Worm (Caenorhabditis elegans) whole organism, L4 larva: Measurements from ENCODE around the gene F55G11.4.

Source experiments
- dmd-9 ChIP-seq: fragments of 200-800 bp; sonication (Bioruptor generic); IDR thresholded peaks from 2 replicates; pipeline ENCODE4 v1.3.6; 2022; ENCODE audit warnings: missing genetic modification reagents, missing genetic modification characterization, missing compliant biosample characterization
- dve-1 ChIP-seq: sonication (generic microtip); optimal IDR thresholded peaks from 2 replicates; lab custom pipeline; 2017; ENCODE audit warnings: antibody characterized with exemption, mild to moderate bottlenecking, missing genetic modification characterization, missing compliant biosample characterization; ENCODE audit not compliant: insufficient read depth
- fos-1 ChIP-seq: fragments of 150-350 bp; optimal IDR thresholded peaks from 2 replicates; lab custom pipeline; 2014; ENCODE audit warnings: missing biosample characterization, missing genetic modification characterization
- lin-38 ChIP-seq: fragments of 200-800 bp; sonication (Bioruptor generic); IDR thresholded peaks from 2 replicates; pipeline ENCODE4 v1.3.6; 2022; ENCODE audit warnings: missing genetic modification reagents, missing genetic modification characterization, missing compliant biosample characterization
- nhr-76 ChIP-seq: fragments of 150-350 bp; optimal IDR thresholded peaks from 2 replicates; lab custom pipeline; 2014; ENCODE audit warnings: missing biosample characterization, missing genetic modification characterization

ce11 chrIV:13016820-13017219 lies 43.4 kb downstream of the F55G11.4 start:
- TF ChIP-seq fos-1 (no peak), nhr-76 (tag; lab: Kevin White, UChicago) (no peak), lin-38 (no peak), dve-1 (tag; lab: Kevin White, UChicago) (no peak), dmd-9 (GFP tag; lab: Robert Waterston, UW) (no peak)
